Worm (Caenorhabditis elegans) whole organism, L1 larva: ENCODE results near the gene F09E5.8.
A peak's percentile ranks its signal among the peaks of the same experiment; 100 is the strongest.

Experiments
- C04F5.9 ChIP-seq: sonication (generic microtip); optimal IDR thresholded peaks from 2 replicates; lab custom pipeline; 2016; ENCODE audit warnings: missing genetic modification characterization, missing compliant biosample characterization
- C16A3.4 ChIP-seq: fragments of 150-350 bp; optimal IDR thresholded peaks from 2 replicates; lab custom pipeline; 2014; ENCODE audit warnings: missing biosample characterization, missing genetic modification characterization
- aly-2 ChIP-seq: fragments of 150-350 bp; optimal IDR thresholded peaks from 2 replicates; lab custom pipeline; 2014; ENCODE audit warnings: missing biosample characterization, missing genetic modification characterization
- blmp-1 ChIP-seq: fragments of 150-350 bp; optimal IDR thresholded peaks from 2 replicates; lab custom pipeline; 2014; ENCODE audit warnings: missing biosample characterization, missing genetic modification characterization
- ceh-63 ChIP-seq: fragments of 200-800 bp; sonication (Bioruptor generic); optimal IDR thresholded peaks from 2 replicates; lab custom pipeline; 2018; ENCODE audit warnings: mild to moderate bottlenecking, missing genetic modification characterization, missing compliant biosample characterization
- ceh-82 ChIP-seq, 3 experiments: fragments of 150-350 bp in 1 of 3; sonication (generic microtip) in 2 of 3; optimal IDR thresholded peaks; 2 replicates each; lab custom pipeline; 2014 to 2017; ENCODE audit warnings: missing biosample characterization in 3 of 3, missing genetic modification characterization in 3 of 3
- ceh-90 ChIP-seq: sonication (generic microtip); optimal IDR thresholded peaks from 2 replicates; lab custom pipeline; 2016; ENCODE audit warnings: missing genetic modification characterization, missing compliant biosample characterization
- dpl-1 ChIP-seq, 3 experiments: fragments of 150-350 bp in 2 of 3; sonication (generic microtip) in 1 of 3; optimal IDR thresholded peaks; 2 replicates each; lab custom pipeline; 2014 to 2017; ENCODE audit warnings: missing biosample characterization in 3 of 3, missing genetic modification characterization in 3 of 3, missing genetic modification reagents in 3 of 3
- dsc-1 ChIP-seq: sonication (generic microtip); optimal IDR thresholded peaks from 2 replicates; lab custom pipeline; 2016; ENCODE audit warnings: mild to moderate bottlenecking, missing genetic modification characterization, missing compliant biosample characterization
- efl-1 ChIP-seq, 4 experiments: fragments of 150-350 bp; optimal IDR thresholded peaks in 3 of 4; peaks in 1 of 4; 1 replicate in 1 of 4; 2 replicates in 3 of 4; lab custom pipeline; 2014; ENCODE audit warnings: missing biosample characterization in 2 of 4, missing genetic modification characterization in 2 of 4, missing genetic modification reagents in 2 of 4
- elt-2 ChIP-seq: sonication (generic microtip); optimal IDR thresholded peaks from 2 replicates; lab custom pipeline; 2016; ENCODE audit warnings: missing genetic modification characterization, mild to moderate bottlenecking, inconsistent platforms, missing compliant biosample characterization, missing genetic modification reagents
- elt-3 ChIP-seq, 6 experiments: fragments of 150-350 bp in 1 of 6; sonication (generic microtip); optimal IDR thresholded peaks; 2 replicates each; lab custom pipeline; 2017 to 2018; ENCODE audit warnings: missing biosample characterization in 6 of 6, missing genetic modification characterization in 6 of 6, inconsistent platforms in 1 of 6
- ets-5 ChIP-seq: fragments of 200-800 bp; sonication (Bioruptor generic); IDR thresholded peaks from 2 replicates; pipeline ENCODE4 v1.3.6; 2022; ENCODE audit warnings: missing genetic modification characterization, missing compliant biosample characterization
- fkh-10 ChIP-seq: sonication (generic microtip); optimal IDR thresholded peaks from 2 replicates; lab custom pipeline; 2017; ENCODE audit warnings: missing biosample characterization, missing genetic modification reagents, missing genetic modification characterization
- fkh-4 ChIP-seq: sonication (generic microtip); optimal IDR thresholded peaks from 2 replicates; lab custom pipeline; 2016; ENCODE audit warnings: missing compliant biosample characterization, missing genetic modification characterization, borderline replicate concordance
- fkh-8 ChIP-seq: sonication (generic microtip); optimal IDR thresholded peaks from 2 replicates; lab custom pipeline; 2016; ENCODE audit warnings: mild to moderate bottlenecking, missing genetic modification characterization, missing compliant biosample characterization
- fos-1 ChIP-seq: fragments of 150-350 bp; optimal IDR thresholded peaks from 2 replicates; lab custom pipeline; 2014; ENCODE audit warnings: missing biosample characterization, missing genetic modification characterization
- grh-1 ChIP-seq: fragments of 200-800 bp; sonication (Bioruptor generic); IDR thresholded peaks from 2 replicates; pipeline ENCODE4 v1.3.6; 2022; ENCODE audit warnings: missing genetic modification reagents, missing genetic modification characterization, missing compliant biosample characterization
- lin-13 ChIP-seq: fragments of 150-350 bp; optimal IDR thresholded peaks from 2 replicates; lab custom pipeline; 2014; ENCODE audit warnings: missing biosample characterization, missing genetic modification reagents, missing genetic modification characterization
- lin-14 ChIP-seq: fragments of 200-800 bp; sonication (Bioruptor generic); optimal IDR thresholded peaks from 2 replicates; lab custom pipeline; 2018; ENCODE audit warnings: mild to moderate bottlenecking, missing genetic modification characterization, moderate library complexity, missing compliant biosample characterization
- lin-15B ChIP-seq: fragments of 150-350 bp; sonication (generic microtip); optimal IDR thresholded peaks from 3 replicates; lab custom pipeline; 2014; ENCODE audit warnings: missing biosample characterization, missing genetic modification characterization
- lin-35 ChIP-seq, 2 experiments: fragments of 150-350 bp; optimal IDR thresholded peaks; 2 replicates each; lab custom pipeline; 2014; ENCODE audit warnings: missing biosample characterization in 2 of 2, missing genetic modification characterization in 2 of 2, missing genetic modification reagents in 2 of 2
- lsy-2 ChIP-seq, 2 experiments: fragments of 150-350 bp; optimal IDR thresholded peaks; 2 replicates each; lab custom pipeline; 2014; ENCODE audit warnings: missing biosample characterization in 2 of 2, missing genetic modification characterization in 2 of 2
- mdl-1 ChIP-seq, 2 experiments: fragments of 150-350 bp; optimal IDR thresholded peaks; 2 replicates each; lab custom pipeline; 2014 to 2017; ENCODE audit warnings: missing biosample characterization in 2 of 2, missing genetic modification characterization in 2 of 2, inconsistent platforms in 1 of 2
- nhr-11 ChIP-seq: fragments of 150-350 bp; optimal IDR thresholded peaks from 2 replicates; lab custom pipeline; 2014; ENCODE audit warnings: missing biosample characterization, missing genetic modification characterization
- nhr-19 ChIP-seq: fragments of 200-800 bp; sonication (Bioruptor generic); conservative IDR thresholded peaks from 2 replicates; pipeline ENCODE4 v1.3.6; 2022; ENCODE audit warnings: missing genetic modification characterization, missing compliant biosample characterization
- nhr-20 ChIP-seq: sonication (generic microtip); optimal IDR thresholded peaks from 2 replicates; lab custom pipeline; 2016; ENCODE audit warnings: mild to moderate bottlenecking, missing genetic modification characterization, missing compliant biosample characterization
- nhr-47 ChIP-seq: sonication (generic microtip); optimal IDR thresholded peaks from 2 replicates; lab custom pipeline; 2016; ENCODE audit warnings: mild to moderate bottlenecking, missing genetic modification characterization, moderate library complexity, missing compliant biosample characterization
- nhr-71 ChIP-seq: sonication (generic microtip); optimal IDR thresholded peaks from 2 replicates; lab custom pipeline; 2016; ENCODE audit warnings: mild to moderate bottlenecking, missing genetic modification characterization, moderate library complexity, missing compliant biosample characterization
- nhr-77 ChIP-seq: fragments of 150-350 bp; optimal IDR thresholded peaks from 2 replicates; lab custom pipeline; 2014; ENCODE audit warnings: missing biosample characterization, missing genetic modification characterization
- nhr-90 ChIP-seq: sonication (generic microtip); optimal IDR thresholded peaks from 2 replicates; lab custom pipeline; 2016; ENCODE audit warnings: mild to moderate bottlenecking, missing genetic modification characterization, missing compliant biosample characterization; ENCODE audit not compliant: poor library complexity
- pag-3 ChIP-seq: sonication (generic microtip); optimal IDR thresholded peaks from 2 replicates; lab custom pipeline; 2017; ENCODE audit warnings: missing genetic modification characterization, mild to moderate bottlenecking, missing compliant biosample characterization, antibody characterized with exemption, borderline replicate concordance; ENCODE audit not compliant: insufficient read depth
- rnt-1 ChIP-seq: sonication (generic microtip); optimal IDR thresholded peaks from 2 replicates; lab custom pipeline; 2016; ENCODE audit warnings: mild to moderate bottlenecking, missing genetic modification characterization, moderate library complexity, missing compliant biosample characterization
- skn-1 ChIP-seq: fragments of 150-350 bp; optimal IDR thresholded peaks from 2 replicates; lab custom pipeline; 2014; ENCODE audit warnings: missing biosample characterization, missing genetic modification characterization
- snpc-4 ChIP-seq: fragments of 150-350 bp; optimal IDR thresholded peaks from 2 replicates; lab custom pipeline; 2014; ENCODE audit warnings: missing biosample characterization, missing genetic modification characterization
- snu-23 ChIP-seq: sonication (generic microtip); optimal IDR thresholded peaks from 2 replicates; lab custom pipeline; 2016; ENCODE audit warnings: missing genetic modification characterization, missing compliant biosample characterization
- sox-4 ChIP-seq: sonication (generic microtip); optimal IDR thresholded peaks from 2 replicates; lab custom pipeline; 2016; ENCODE audit warnings: missing genetic modification characterization, missing compliant biosample characterization
- sup-37 ChIP-seq: fragments of 200-800 bp; sonication (Bioruptor generic); optimal IDR thresholded peaks from 2 replicates; lab custom pipeline; 2018; ENCODE audit warnings: mild to moderate bottlenecking, missing genetic modification characterization, missing compliant biosample characterization
- swsn-7 ChIP-seq: sonication (generic microtip); optimal IDR thresholded peaks from 2 replicates; lab custom pipeline; 2016; ENCODE audit warnings: missing genetic modification characterization, missing compliant biosample characterization
- tbx-2 ChIP-seq: sonication (generic microtip); optimal IDR thresholded peaks from 2 replicates; lab custom pipeline; 2016; ENCODE audit warnings: missing genetic modification characterization, missing compliant biosample characterization
- vab-15 ChIP-seq: sonication (generic microtip); optimal IDR thresholded peaks from 2 replicates; lab custom pipeline; 2017; ENCODE audit warnings: missing genotype, mild to moderate bottlenecking, missing genetic modification characterization, missing compliant biosample characterization
- xbp-1 ChIP-seq: sonication (generic microtip); optimal IDR thresholded peaks from 2 replicates; lab custom pipeline; 2016; ENCODE audit warnings: missing genetic modification characterization, missing compliant biosample characterization
- ztf-4 ChIP-seq: fragments of 150-350 bp; optimal IDR thresholded peaks from 2 replicates; lab custom pipeline; 2014; ENCODE audit warnings: missing biosample characterization, missing genetic modification characterization

F09E5.8 gene

ce11 chrII:5398779-5399178 lies 48.3 kb downstream of the F09E5.8 start, which contains the start of gene fbxl-3:
Gene fbxl-3 (minus strand): TSS chrII:5398902.
- TF ChIP-seq fkh-8 (tag; lab: Kevin White, UChicago) (no peak), efl-1 (optimal IDR thresholded peaks at IDR 0.05; lab: Kevin White, UChicago) (no peak), efl-1 (GFP tag; optimal IDR thresholded peaks at IDR 0.05 in 1 of 2; lab: Kevin White, UChicago) (peak in 1 of 2 experiments; percentile 87), elt-3 (tag; optimal IDR thresholded peaks at IDR 0.05; lab: Kevin White, UChicago) (peak in 1 of 6 experiments; percentile 39)

ce11 chrII:5399201-5399600 lies 48.7 kb downstream of the F09E5.8 start, which contains the start of gene mog-5:
Gene mog-5 (plus strand): TSS chrII:5399538.
- TF ChIP-seq nhr-19 = 0 out of 2 replicates have a peak, but pooled peaks have one; percentile 10
- no peak for TF ChIP-seq nhr-77 (tag; lab: Kevin White, UChicago)
- TF ChIP-seq elt-3 (tag; optimal IDR thresholded peaks at IDR 0.05; lab: Kevin White, UChicago) = peak in 1 of 6 experiments; percentile 51
- TF ChIP-seq C16A3.4 (tag; lab: Kevin White, UChicago) = peak; percentile 35
- TF ChIP-seq ztf-4 (tag; lab: Kevin White, UChicago) = no peak
- peak; percentile 28 for TF ChIP-seq tbx-2
- peak; percentile 8 to 41 (median 20) for TF ChIP-seq dpl-1 (GFP tag; optimal IDR thresholded peaks at IDR 0.05; lab: Kevin White, UChicago)
- TF ChIP-seq grh-1 (GFP tag; lab: Robert Waterston, UW) = no peak
- TF ChIP-seq dsc-1 (tag; lab: Kevin White, UChicago) = peak; percentile 35
- TF ChIP-seq efl-1 (optimal IDR thresholded peaks at IDR 0.05; lab: Kevin White, UChicago) = peak; percentile 14 to 41
- peak; percentile 36 to 93 for TF ChIP-seq efl-1 (GFP tag; optimal IDR thresholded peaks at IDR 0.05 in 1 of 2; lab: Kevin White, UChicago)
- peak; percentile 32 for TF ChIP-seq nhr-90 (tag; lab: Kevin White, UChicago)
- TF ChIP-seq lin-35 (GFP tag; optimal IDR thresholded peaks at IDR 0.05; lab: Kevin White, UChicago) = peak in 1 of 2 experiments; percentile 33
- TF ChIP-seq lin-14 = no peak
- TF ChIP-seq nhr-20 (tag; lab: Kevin White, UChicago) = peak; percentile 39
- TF ChIP-seq snpc-4 = peak; percentile 7
- no peak for TF ChIP-seq pag-3 (tag; lab: Kevin White, UChicago)
- no peak for TF ChIP-seq sox-4
- TF ChIP-seq ets-5 (GFP tag; lab: Robert Waterston, UW) = no peak
- TF ChIP-seq lsy-2 (tag; optimal IDR thresholded peaks at IDR 0.05; lab: Kevin White, UChicago) = peak; percentile 46 to 47
- peak; percentile 25 for TF ChIP-seq swsn-7
- TF ChIP-seq C04F5.9 (tag; lab: Kevin White, UChicago) = no peak
- TF ChIP-seq nhr-47 (tag; lab: Kevin White, UChicago) = peak; percentile 4
- TF ChIP-seq elt-2 (tag; lab: Kevin White, UChicago) = peak; percentile 7
- peak; percentile 20 for TF ChIP-seq rnt-1 (tag; lab: Kevin White, UChicago)
- no peak for TF ChIP-seq fkh-10 (GFP tag; lab: Kevin White, UChicago)
- peak in 1 of 2 experiments; percentile 1 for TF ChIP-seq mdl-1 (tag; optimal IDR thresholded peaks at IDR 0.05; lab: Kevin White, UChicago)
- no peak for TF ChIP-seq sup-37 (GFP tag; lab: Kevin White, UChicago)
- peak; percentile 32 for TF ChIP-seq snu-23 (GFP tag; lab: Kevin White, UChicago)
- TF ChIP-seq ceh-63 (GFP tag; lab: Kevin White, UChicago) = no peak
- no peak for TF ChIP-seq fos-1 (tag; lab: Kevin White, UChicago)
- TF ChIP-seq lin-15B (tag; lab: Kevin White, UChicago) = no peak
- TF ChIP-seq vab-15 = no peak
- no peak for TF ChIP-seq nhr-11 (tag; lab: Kevin White, UChicago)
- TF ChIP-seq aly-2 (tag; lab: Kevin White, UChicago) = no peak
- TF ChIP-seq lin-13 = no peak
- TF ChIP-seq blmp-1 (tag; lab: Kevin White, UChicago) = peak; percentile 24
- TF ChIP-seq fkh-8 (tag; lab: Kevin White, UChicago) = no peak
- TF ChIP-seq xbp-1 (tag; lab: Kevin White, UChicago) = peak; percentile 30
- TF ChIP-seq skn-1 (tag; lab: Kevin White, UChicago) = peak; percentile 11
- TF ChIP-seq nhr-71 = peak; percentile 35
- TF ChIP-seq fkh-4 = no peak
- TF ChIP-seq ceh-82 (tag; optimal IDR thresholded peaks at IDR 0.05; lab: Kevin White, UChicago) = peak in 2 of 3 experiments; percentile 10 to 23
- no peak for TF ChIP-seq ceh-90 (tag; lab: Kevin White, UChicago)
